Fruit fly (Drosophila melanogaster) whole organism, embryonic: ENCODE measurements around the gene eIF2gamma.

Experiments
- ATbp ChIP-seq: fragments of 200-800 bp; sonication (Bioruptor generic); optimal IDR thresholded peaks from 2 replicates; lab custom pipeline; 2017; ENCODE audit warnings: missing biosample characterization, mild to moderate bottlenecking, missing genetic modification characterization, missing genetic modification reagents
- Adf1 ChIP-seq: fragments of 200-800 bp; sonication (Bioruptor generic); IDR thresholded peaks from 2 replicates; pipeline ENCODE4 v1.3.6; 2022; ENCODE audit warnings: missing biosample characterization, missing genetic modification characterization
- Atf6 ChIP-seq: fragments of 200-800 bp; sonication (Bioruptor generic); IDR thresholded peaks from 2 replicates; pipeline ENCODE4 v1.3.6; 2022; ENCODE audit warnings: missing biosample characterization, missing genetic modification characterization
- Awh ChIP-seq: fragments of 200-800 bp; sonication (Bioruptor generic); IDR thresholded peaks from 2 replicates; pipeline ENCODE4, ENCODE4 v1.3.6; 2022; ENCODE audit warnings: missing biosample characterization, missing genetic modification characterization
- BEAF-32 ChIP-seq: fragments of 200-800 bp; sonication (Bioruptor generic); optimal IDR thresholded peaks from 3 replicates; lab custom pipeline; 2017; ENCODE audit warnings: missing biosample characterization, missing genetic modification characterization, mild to moderate bottlenecking, moderate library complexity, missing genetic modification reagents
- CG10147 ChIP-seq: fragments of 200-800 bp; sonication (Bioruptor generic); optimal IDR thresholded peaks from 2 replicates; lab custom pipeline; 2019; ENCODE audit warnings: missing biosample characterization, mild to moderate bottlenecking, missing genetic modification characterization, moderate library complexity
- CG10321 ChIP-seq: fragments of 200-800 bp; sonication (Bioruptor generic); IDR thresholded peaks from 2 replicates; pipeline ENCODE4 v1.3.6; 2022; ENCODE audit warnings: missing biosample characterization, missing genetic modification characterization
- CG10543 ChIP-seq: fragments of 200-800 bp; sonication (Bioruptor generic); optimal IDR thresholded peaks from 3 replicates; lab custom pipeline; 2017; ENCODE audit warnings: missing biosample characterization, mild to moderate bottlenecking, missing genetic modification characterization, moderate library complexity
- CG11247 ChIP-seq: fragments of 200-800 bp; sonication (Bioruptor generic); IDR thresholded peaks from 2 replicates; pipeline ENCODE4 v1.3.6; 2022; ENCODE audit warnings: missing biosample characterization, missing genetic modification characterization
- CG14860 ChIP-seq: fragments of 200-800 bp; sonication (Bioruptor generic); IDR thresholded peaks from 3 replicates; pipeline ENCODE4 v1.3.6; 2022; ENCODE audit warnings: missing biosample characterization, missing genetic modification characterization; ENCODE audit not compliant: partially characterized antibody
- CG15269 ChIP-seq: fragments of 200-800 bp; sonication (Bioruptor generic); optimal IDR thresholded peaks from 2 replicates; lab custom pipeline; 2018; ENCODE audit warnings: missing biosample characterization, mild to moderate bottlenecking, missing genetic modification characterization, moderate library complexity
- CG1529 ChIP-seq: fragments of 200-800 bp; sonication (Bioruptor generic); optimal IDR thresholded peaks from 3 replicates; lab custom pipeline; 2018; ENCODE audit warnings: missing biosample characterization, missing genetic modification characterization
- CG15479 ChIP-seq: fragments of 200-800 bp; sonication (Bioruptor generic); optimal IDR thresholded peaks from 3 replicates; lab custom pipeline; 2019; ENCODE audit warnings: missing biosample characterization, mild to moderate bottlenecking, missing genetic modification characterization, moderate library complexity
- CG16863 ChIP-seq: fragments of 200-800 bp; sonication (Bioruptor generic); optimal IDR thresholded peaks from 3 replicates; lab custom pipeline; 2016; ENCODE audit warnings: missing biosample characterization, missing genetic modification characterization
- CG18599 ChIP-seq: fragments of 200-800 bp; sonication (Bioruptor generic); optimal IDR thresholded peaks from 3 replicates; lab custom pipeline; 2017; ENCODE audit warnings: missing biosample characterization, missing genetic modification characterization, mild to moderate bottlenecking, moderate library complexity, missing genetic modification reagents
- CG18619 ChIP-seq: fragments of 200-800 bp; sonication (Bioruptor generic); optimal IDR thresholded peaks from 3 replicates; lab custom pipeline; 2017; ENCODE audit warnings: missing biosample characterization, mild to moderate bottlenecking, missing genetic modification characterization
- CG31388 ChIP-seq: fragments of 200-800 bp; sonication (Bioruptor generic); optimal IDR thresholded peaks from 2 replicates; lab custom pipeline; 2016; ENCODE audit warnings: missing biosample characterization, missing genetic modification characterization
- CG3838 ChIP-seq: fragments of 200-800 bp; sonication (Bioruptor generic); optimal IDR thresholded peaks from 3 replicates; lab custom pipeline; 2016; ENCODE audit warnings: missing biosample characterization, missing genetic modification characterization
- CG4404 ChIP-seq: fragments of 200-800 bp; sonication (Bioruptor generic); IDR thresholded peaks from 2 replicates; pipeline ENCODE4 v1.3.6; 2022; ENCODE audit warnings: missing biosample characterization, missing genetic modification characterization
- CG4730 ChIP-seq: fragments of 200-800 bp; sonication (Bioruptor generic); IDR thresholded peaks from 2 replicates; pipeline ENCODE4 v1.3.6; 2022; ENCODE audit warnings: missing biosample characterization, missing genetic modification characterization
- CG5180 ChIP-seq: fragments of 200-800 bp; sonication (Bioruptor generic); optimal IDR thresholded peaks from 3 replicates; lab custom pipeline; 2017; ENCODE audit warnings: missing biosample characterization, missing genetic modification characterization, mild to moderate bottlenecking, moderate library complexity, missing genetic modification reagents
- CG8089 ChIP-seq: fragments of 200-800 bp; sonication (Bioruptor generic); optimal IDR thresholded peaks from 3 replicates; lab custom pipeline; 2016; ENCODE audit warnings: missing biosample characterization, missing genetic modification characterization
- Dbx ChIP-seq: fragments of 200-800 bp; sonication (Bioruptor generic); IDR thresholded peaks from 3 replicates; pipeline ENCODE4 v1.3.6; 2022; ENCODE audit warnings: missing biosample characterization, missing genetic modification characterization
- Dll ChIP-seq: fragments of 200-800 bp; sonication (Bioruptor generic); IDR thresholded peaks from 4 replicates; pipeline ENCODE4 v1.3.6; 2022; ENCODE audit warnings: missing biosample characterization, missing genetic modification characterization; ENCODE audit not compliant: partially characterized antibody
- Dp ChIP-seq: fragments of 200-800 bp; sonication (Bioruptor generic); optimal IDR thresholded peaks from 2 replicates; lab custom pipeline; 2018; ENCODE audit warnings: missing biosample characterization, mild to moderate bottlenecking, missing genetic modification characterization, moderate library complexity
- Dref ChIP-seq: fragments of 200-800 bp; sonication (Bioruptor generic); IDR thresholded peaks from 2 replicates; pipeline ENCODE4 v1.3.6; 2022; ENCODE audit warnings: missing biosample characterization, missing genetic modification characterization
- Fer1 ChIP-seq: fragments of 200-800 bp; sonication (Bioruptor generic); optimal IDR thresholded peaks from 2 replicates; lab custom pipeline; 2017; ENCODE audit warnings: missing biosample characterization, mild to moderate bottlenecking, missing genetic modification characterization
- Fer3 ChIP-seq: fragments of 200-800 bp; sonication (Bioruptor generic); optimal IDR thresholded peaks from 2 replicates; lab custom pipeline; 2018; ENCODE audit warnings: missing biosample characterization, mild to moderate bottlenecking, missing genetic modification characterization, moderate library complexity
- HLHmδ ChIP-seq: fragments of 200-800 bp; sonication (Bioruptor generic); optimal IDR thresholded peaks from 2 replicates; lab custom pipeline; 2018; ENCODE audit warnings: missing biosample characterization, mild to moderate bottlenecking, missing genetic modification characterization, moderate library complexity
- Hr78 ChIP-seq, 2 experiments: fragments of 200-800 bp in 1 of 2; fragments of >200 bp in 1 of 2; sonication (Bioruptor generic) in 1 of 2; optimal IDR thresholded peaks; 2 replicates each; lab custom pipeline; 2017 to 2019; ENCODE audit warnings: missing biosample characterization in 2 of 2, missing genetic modification characterization in 2 of 2, mild to moderate bottlenecking in 1 of 2, moderate library complexity in 1 of 2
- Kr ChIP-seq: fragments of 200-800 bp; sonication (Bioruptor generic); optimal IDR thresholded peaks from 2 replicates; lab custom pipeline; 2017; ENCODE audit warnings: missing biosample characterization, mild to moderate bottlenecking, missing genetic modification characterization
- NC2α ChIP-seq: fragments of 200-800 bp; sonication (Bioruptor generic); optimal IDR thresholded peaks from 2 replicates; lab custom pipeline; 2016; ENCODE audit warnings: missing biosample characterization, missing genetic modification characterization
- Six4 ChIP-seq: fragments of 200-800 bp; sonication (Bioruptor generic); optimal IDR thresholded peaks from 2 replicates; lab custom pipeline; 2016; ENCODE audit warnings: missing biosample characterization, missing genetic modification characterization
- bowl ChIP-seq: fragments of 200-800 bp; sonication (Bioruptor generic); IDR thresholded peaks from 2 replicates; pipeline ENCODE4 v1.3.6; 2022; ENCODE audit warnings: missing biosample characterization, missing genetic modification characterization
- crc ChIP-seq: fragments of 200-800 bp; sonication (Bioruptor generic); optimal IDR thresholded peaks from 2 replicates; lab custom pipeline; 2016; ENCODE audit warnings: missing biosample characterization, missing genetic modification characterization
- crp ChIP-seq, 2 experiments: fragments of 200-800 bp; sonication (Bioruptor generic); optimal IDR thresholded peaks; 2 replicates in 1 of 2; 3 replicates in 1 of 2; lab custom pipeline; 2017; ENCODE audit warnings: missing biosample characterization in 2 of 2, missing genetic modification characterization in 2 of 2, mild to moderate bottlenecking in 1 of 2, moderate library complexity in 1 of 2
- dimm ChIP-seq: fragments of 200-800 bp; sonication (Bioruptor generic); IDR thresholded peaks from 2 replicates; pipeline ENCODE4 v1.3.6; 2022; ENCODE audit warnings: missing biosample characterization, missing genetic modification characterization
- eve ChIP-seq, 2 experiments: fragments of >200 bp; optimal IDR thresholded peaks; 2 replicates each; lab custom pipeline; 2017; ENCODE audit warnings: missing biosample characterization in 2 of 2, missing genetic modification characterization in 2 of 2
- exex ChIP-seq: fragments of 200-800 bp; sonication (Bioruptor generic); optimal IDR thresholded peaks from 4 replicates; lab custom pipeline; 2018; ENCODE audit warnings: missing biosample characterization, mild to moderate bottlenecking, missing genetic modification characterization, moderate library complexity
- fd102C ChIP-seq: fragments of 200-800 bp; sonication (Bioruptor generic); optimal IDR thresholded peaks from 2 replicates; lab custom pipeline; 2018; ENCODE audit warnings: missing biosample characterization, mild to moderate bottlenecking, missing genetic modification characterization, moderate library complexity
- gro ChIP-seq: fragments of 200-800 bp; sonication (Bioruptor generic); optimal IDR thresholded peaks from 2 replicates; lab custom pipeline; 2016; ENCODE audit warnings: missing biosample characterization, missing genetic modification characterization
- odd ChIP-seq: fragments of 200-800 bp; sonication (Bioruptor generic); optimal IDR thresholded peaks from 2 replicates; lab custom pipeline; 2017; ENCODE audit warnings: missing biosample characterization, mild to moderate bottlenecking, missing genetic modification characterization
- pho ChIP-seq: fragments of 200-800 bp; sonication (Bioruptor generic); optimal IDR thresholded peaks from 2 replicates; lab custom pipeline; 2016; ENCODE audit warnings: missing biosample characterization, missing genetic modification characterization
- phol ChIP-seq: fragments of 200-800 bp; sonication (Bioruptor generic); optimal IDR thresholded peaks from 3 replicates; lab custom pipeline; 2018; ENCODE audit warnings: missing biosample characterization, mild to moderate bottlenecking, missing genetic modification characterization, moderate library complexity
- shn ChIP-seq: fragments of 200-800 bp; sonication (Bioruptor generic); optimal IDR thresholded peaks from 3 replicates; lab custom pipeline; 2016; ENCODE audit warnings: missing biosample characterization, missing genetic modification characterization
- sim ChIP-seq: fragments of 200-800 bp; sonication (Bioruptor generic); IDR thresholded peaks from 2 replicates; pipeline ENCODE4 v1.3.6; 2022; ENCODE audit warnings: missing biosample characterization, missing genetic modification characterization
- slp2 ChIP-seq: fragments of 200-800 bp; sonication (Bioruptor generic); optimal IDR thresholded peaks from 2 replicates; lab custom pipeline; 2016; ENCODE audit warnings: missing biosample characterization, missing genetic modification characterization
- tup ChIP-seq: fragments of 200-800 bp; sonication (Bioruptor generic); optimal IDR thresholded peaks from 2 replicates; lab custom pipeline; 2016; ENCODE audit warnings: missing biosample characterization, mild to moderate bottlenecking, missing genetic modification characterization, moderate library complexity
- yki ChIP-seq: fragments of >200 bp; optimal IDR thresholded peaks from 3 replicates; lab custom pipeline; 2018

Gene eIF2gamma

DNA sequence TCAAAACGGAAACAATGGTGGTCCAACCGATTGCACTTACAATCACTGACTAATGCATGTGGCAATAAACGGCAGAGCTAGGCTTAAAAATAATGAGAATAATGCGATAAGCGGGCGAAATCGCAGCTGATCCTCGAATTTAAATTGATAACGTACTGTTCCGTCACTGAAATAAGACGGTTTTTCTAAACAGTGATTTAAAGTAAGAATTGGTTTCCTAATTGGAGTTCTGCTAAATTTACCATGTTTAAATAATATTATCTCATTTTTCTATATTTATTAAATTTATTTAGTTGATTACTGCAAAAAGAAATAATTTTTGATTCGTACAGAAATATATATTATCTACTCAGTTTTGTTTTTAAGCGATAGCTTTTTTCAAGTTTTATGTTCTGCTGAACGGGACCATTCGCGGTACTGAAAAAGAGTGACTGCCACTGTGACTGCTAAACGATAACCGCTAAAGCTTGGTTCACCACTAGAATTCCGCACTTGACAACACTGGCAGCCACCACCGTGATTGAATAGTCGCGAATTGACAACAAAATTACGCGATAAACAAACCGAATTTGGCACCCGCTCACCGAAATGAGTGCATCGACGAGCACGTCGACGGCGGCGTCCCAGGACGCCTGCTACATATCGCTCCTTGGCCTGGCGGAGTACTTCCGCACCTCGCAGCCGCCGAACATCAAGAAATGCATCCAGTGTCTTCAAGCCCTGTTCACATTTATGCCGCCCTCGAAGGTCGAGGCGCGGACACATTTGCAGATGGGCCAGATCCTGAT lies 54.4 kb downstream of the eIF2gamma start, which contains the start of the genes Spn88Eb and Mau2 (continued):
- peak; percentile 5 for TF ChIP-seq slp2 (GFP tag; lab: Kevin White, UChicago)
- peak; percentile 38 for TF ChIP-seq CG8089
- peak in 1 of 2 experiments; percentile 48 for TF ChIP-seq crp (GFP tag; optimal IDR thresholded peaks at IDR 0.05; lab: Kevin White, UChicago)
- TF ChIP-seq tup = peak; percentile 24
- 0 out of 2 replicates have a peak, but pooled peaks have one; percentile 31 for TF ChIP-seq Atf6 (GFP tag; lab: Robert Waterston, UW)
- TF ChIP-seq CG1529 (GFP tag; lab: Kevin White, UChicago) = no peak
- peak; percentile 64 for TF ChIP-seq phol (tag; lab: Kevin White, UChicago)
- 0 out of 2 replicates have a peak, but pooled peaks have one; percentile 30 for TF ChIP-seq CG4730
- TF ChIP-seq sim (GFP tag; lab: Robert Waterston, UW) = no peak
- TF ChIP-seq HLHmδ (GFP tag; lab: Kevin White, UChicago) = no peak
- TF ChIP-seq Dref (GFP tag; lab: Robert Waterston, UW) = peak; percentile 73
- TF ChIP-seq yki (lab: Kevin White, UChicago) = no peak
- no peak for TF ChIP-seq Hr78 (GFP tag; optimal IDR thresholded peaks at IDR 0.05; lab: Kevin White, UChicago)
- TF ChIP-seq bowl (GFP tag; lab: Robert Waterston, UW) = no peak
- TF ChIP-seq Kr = no peak
- no peak for TF ChIP-seq CG31388 (GFP tag; lab: Kevin White, UChicago)
- TF ChIP-seq CG18599 (GFP tag; lab: Kevin White, UChicago) = peak; percentile 72
- TF ChIP-seq shn (GFP tag; lab: Kevin White, UChicago) = peak; percentile 37
- TF ChIP-seq Dll (GFP tag; lab: Robert Waterston, UW) = peak; percentile 75; the same call in 3 of the 4 replicates
- peak; percentile 49; the same call in 1 of the 2 replicates for TF ChIP-seq Adf1
- TF ChIP-seq CG10543 (GFP tag; lab: Kevin White, UChicago) = peak; percentile 64
- TF ChIP-seq Six4 (GFP tag; lab: Kevin White, UChicago) = peak; percentile 38
- no peak for TF ChIP-seq CG10321 (GFP tag; lab: Robert Waterston, UW)
- no peak for TF ChIP-seq crc (GFP tag; lab: Kevin White, UChicago)
- TF ChIP-seq CG5180 (GFP tag; lab: Kevin White, UChicago) = no peak
- TF ChIP-seq Fer1 (GFP tag; lab: Kevin White, UChicago) = peak; percentile 63
- TF ChIP-seq CG15479 (GFP tag; lab: Kevin White, UChicago) = no peak
- TF ChIP-seq odd (GFP tag; lab: Kevin White, UChicago) = no peak
- TF ChIP-seq CG10147 (GFP tag; lab: Kevin White, UChicago) = no peak
- TF ChIP-seq CG11247 (GFP tag; lab: Robert Waterston, UW) = peak; percentile 82
- TF ChIP-seq Awh (GFP tag; lab: Robert Waterston, UW) = peak; percentile 24; the same call in 1 of the 2 replicates
- peak; percentile 82 for TF ChIP-seq Dbx (GFP tag; lab: Robert Waterston, UW)
- TF ChIP-seq NC2α (GFP tag; lab: Kevin White, UChicago) = no peak
- peak; percentile 38 for TF ChIP-seq fd102C
- TF ChIP-seq CG3838 (GFP tag; lab: Kevin White, UChicago) = no peak
- TF ChIP-seq Fer3 (tag; lab: Kevin White, UChicago) = peak; percentile 53
- peak; percentile 82 for TF ChIP-seq BEAF-32 (GFP tag; lab: Kevin White, UChicago)
- peak; percentile 59 for TF ChIP-seq CG4404 (GFP tag; lab: Robert Waterston, UW)
- TF ChIP-seq Dp = peak; percentile 37
- TF ChIP-seq CG14860 (GFP tag; lab: Robert Waterston, UW) = peak; percentile 46; the same call in 2 of the 3 replicates
- TF ChIP-seq gro (GFP tag; lab: Kevin White, UChicago) = peak; percentile 78
- TF ChIP-seq ATbp = no peak
- TF ChIP-seq pho (GFP tag; lab: Kevin White, UChicago) = peak; percentile 63
- no peak for TF ChIP-seq dimm (GFP tag; lab: Robert Waterston, UW)
- TF ChIP-seq eve (GFP tag; optimal IDR thresholded peaks at IDR 0.05; lab: Kevin White, UChicago) = no peak
- TF ChIP-seq CG16863 (GFP tag; lab: Kevin White, UChicago) = peak; percentile 55
- TF ChIP-seq CG15269 = no peak
- peak; percentile 45 for TF ChIP-seq CG18619 (GFP tag; lab: Kevin White, UChicago)
- TF ChIP-seq exex = no peak
